Worm (Caenorhabditis elegans): ENCODE measurements around the gene R10E4.6.

- TF ChIP-seq ceh-13 (GFP tag; optimal IDR thresholded peaks at IDR 0.05) (no peak), sea-1 (GFP tag; conservative IDR thresholded peaks at IDR 0.05) (no peak), ama-1 (optimal IDR thresholded peaks at IDR 0.05) (peak; percentile 41), tra-4 (tag; optimal IDR thresholded peaks at IDR 0.05) (no peak), scrt-1 (GFP tag; IDR thresholded peaks at IDR 0.05) (no peak), aly-1 (tag; optimal IDR thresholded peaks at IDR 0.05) (no peak), flt-1 (GFP tag; IDR thresholded peaks at IDR 0.05) (no peak), B0310.2 (tag; optimal IDR thresholded peaks at IDR 0.05) (no peak), pes-1 (GFP tag; IDR thresholded peaks at IDR 0.05) (no peak)
Observed at ce11 chrIII:4275704-4276103, 17.5 kb upstream of the R10E4.6 start.
